Worm (Caenorhabditis elegans): ENCODE measurements around the gene madd-2.

madd-2 gene

ce11 chrV:1230540-1230939, 4.7 kb downstream of the madd-2 start:
- TF ChIP-seq B0310.2 (tag; optimal IDR thresholded peaks at IDR 0.05) (no peak), ceh-36 (tag; optimal IDR thresholded peaks at IDR 0.05) (peak; percentile 92), pes-1 (GFP tag; IDR thresholded peaks at IDR 0.05) (0 out of 2 replicates have a peak, but pooled peaks have one; percentile 12), F13C5.2 (tag; optimal IDR thresholded peaks at IDR 0.05) (no peak), ama-1 (optimal IDR thresholded peaks at IDR 0.05) (no peak)

ce11 chrV:1228884-1229662, 6.2 kb downstream of the madd-2 start:
- TF ChIP-seq B0310.2 (tag; optimal IDR thresholded peaks at IDR 0.05) (no peak), pes-1 (GFP tag; IDR thresholded peaks at IDR 0.05) (peak; percentile 10; the same call in 1 of the 2 replicates), scrt-1 (GFP tag; IDR thresholded peaks at IDR 0.05) (no peak), hmg-4 (GFP tag; optimal IDR thresholded peaks at IDR 0.05) (no peak), ceh-13 (GFP tag; optimal IDR thresholded peaks at IDR 0.05) (peak; percentile 18), flt-1 (GFP tag; IDR thresholded peaks at IDR 0.05) (no peak), ceh-36 (tag; optimal IDR thresholded peaks at IDR 0.05) (peak; percentile 52), ets-7 (tag; optimal IDR thresholded peaks at IDR 0.05) (no peak)

- no peak for TF ChIP-seq ceh-13 (GFP tag; optimal IDR thresholded peaks at IDR 0.05)
- no peak for TF ChIP-seq scrt-1 (GFP tag; IDR thresholded peaks at IDR 0.05)
These were observed 7.2 kb downstream of the madd-2 start for ce11 chrV:1227756-1228665.

ce11 chrV:1226239-1226638, 9.0 kb downstream of the madd-2 start:
- no peak for TF ChIP-seq flt-1 (GFP tag; IDR thresholded peaks at IDR 0.05)
- TF ChIP-seq ama-1 (optimal IDR thresholded peaks at IDR 0.05), result no peak
- TF ChIP-seq ceh-13 (GFP tag; optimal IDR thresholded peaks at IDR 0.05), result no peak
- no peak for TF ChIP-seq pes-1 (GFP tag; IDR thresholded peaks at IDR 0.05)
- TF ChIP-seq sea-1 (GFP tag; conservative IDR thresholded peaks at IDR 0.05), result no peak
- no peak for TF ChIP-seq hmbx-1 (tag; optimal IDR thresholded peaks at IDR 0.05)
- TF ChIP-seq scrt-1 (GFP tag; IDR thresholded peaks at IDR 0.05), result no peak
- TF ChIP-seq ceh-36 (tag; optimal IDR thresholded peaks at IDR 0.05), result no peak

- TF ChIP-seq tbx-11 (GFP tag; IDR thresholded peaks at IDR 0.05) (no peak), pes-1 (GFP tag; IDR thresholded peaks at IDR 0.05) (no peak), hmg-4 (GFP tag; optimal IDR thresholded peaks at IDR 0.05) (no peak), ets-7 (tag; optimal IDR thresholded peaks at IDR 0.05) (no peak), hmbx-1 (tag; optimal IDR thresholded peaks at IDR 0.05) (no peak), scrt-1 (GFP tag; IDR thresholded peaks at IDR 0.05) (no peak), tbx-37 (GFP tag; conservative IDR thresholded peaks at IDR 0.05) (no peak)
These were observed 11.7 kb downstream of the madd-2 start for ce11 chrV:1223559-1223958.

- TF ChIP-seq tbx-37 (GFP tag; conservative IDR thresholded peaks at IDR 0.05), result no peak
- no peak for TF ChIP-seq tbx-11 (GFP tag; IDR thresholded peaks at IDR 0.05)
- no peak for TF ChIP-seq ets-7 (tag; optimal IDR thresholded peaks at IDR 0.05)
- no peak for TF ChIP-seq flt-1 (GFP tag; IDR thresholded peaks at IDR 0.05)
- no peak for TF ChIP-seq B0310.2 (tag; optimal IDR thresholded peaks at IDR 0.05)
- TF ChIP-seq ama-1 (optimal IDR thresholded peaks at IDR 0.05), result no peak
- no peak for TF ChIP-seq hmg-4 (GFP tag; optimal IDR thresholded peaks at IDR 0.05)
- TF ChIP-seq scrt-1 (GFP tag; IDR thresholded peaks at IDR 0.05), result no peak
These were observed 14.7 kb downstream of the madd-2 start, which contains the start of gene Y50D4A.10 for ce11 chrV:1220509-1220908. Gene Y50D4A.10 (minus strand): TSS chrV:1220565.

- TF ChIP-seq pes-1 (GFP tag; IDR thresholded peaks at IDR 0.05), result no peak
- no peak for TF ChIP-seq hmbx-1 (tag; optimal IDR thresholded peaks at IDR 0.05)
- no peak for TF ChIP-seq sea-1 (GFP tag; conservative IDR thresholded peaks at IDR 0.05)
- TF ChIP-seq ama-1 (optimal IDR thresholded peaks at IDR 0.05), result no peak
- no peak for TF ChIP-seq ceh-13 (GFP tag; optimal IDR thresholded peaks at IDR 0.05)
- no peak for TF ChIP-seq hmg-4 (GFP tag; optimal IDR thresholded peaks at IDR 0.05)
- no peak for TF ChIP-seq tbx-11 (GFP tag; IDR thresholded peaks at IDR 0.05)
- no peak for TF ChIP-seq tbx-37 (GFP tag; conservative IDR thresholded peaks at IDR 0.05)
- no peak for TF ChIP-seq ets-7 (tag; optimal IDR thresholded peaks at IDR 0.05)
- TF ChIP-seq tra-4 (tag; optimal IDR thresholded peaks at IDR 0.05), result no peak
- no peak for TF ChIP-seq flt-1 (GFP tag; IDR thresholded peaks at IDR 0.05)
- TF ChIP-seq ceh-36 (tag; optimal IDR thresholded peaks at IDR 0.05), result no peak
- TF ChIP-seq B0310.2 (tag; optimal IDR thresholded peaks at IDR 0.05), result no peak
- no peak for TF ChIP-seq scrt-1 (GFP tag; IDR thresholded peaks at IDR 0.05)
- no peak for TF ChIP-seq aly-1 (tag; optimal IDR thresholded peaks at IDR 0.05)
These were observed 27.7 kb downstream of the madd-2 start, which contains the start of gene Y50D4A.1 for ce11 chrV:1207589-1207988. Gene Y50D4A.1 (plus strand): TSS chrV:1207889.

- no peak for TF ChIP-seq scrt-1 (GFP tag; IDR thresholded peaks at IDR 0.05)
- 0 out of 2 replicates have a peak, but pooled peaks have one; percentile 24 for TF ChIP-seq pes-1 (GFP tag; IDR thresholded peaks at IDR 0.05)
- no peak for TF ChIP-seq F13C5.2 (tag; optimal IDR thresholded peaks at IDR 0.05)
- no peak for TF ChIP-seq hnd-1 (tag; optimal IDR thresholded peaks at IDR 0.05)
These were observed 28.3 kb downstream of the madd-2 start, which contains the start of gene Y50D4A.5 for ce11 chrV:1206971-1207370. Gene Y50D4A.5 (plus strand): TSS chrV:1207307.

Measured in whole organism, early embryonic.